Worm (Caenorhabditis elegans): Measurements from ENCODE around the gene clec-196.

DNA sequence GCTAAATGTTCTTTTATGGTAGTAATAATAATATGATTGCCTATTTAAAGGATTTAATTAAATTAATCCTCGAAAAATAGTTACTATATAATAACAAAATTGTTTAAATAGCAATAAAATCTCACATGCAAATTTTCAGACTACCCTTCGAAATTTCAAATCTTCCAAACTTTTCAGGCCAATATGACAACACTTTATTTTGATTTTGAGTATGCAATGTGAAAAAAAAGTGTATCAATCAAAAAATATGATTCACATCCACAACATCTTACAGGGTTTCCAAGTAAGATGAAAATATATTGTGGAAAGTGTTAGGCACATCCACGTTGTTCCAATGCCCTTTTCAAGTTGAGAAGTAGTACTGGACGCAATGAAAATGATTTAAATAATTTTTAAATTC is 35.1 kb downstream of the clec-196 start, which contains the start of gene snf-9:
- no peak for TF ChIP-seq cog-1 (tag; optimal IDR thresholded peaks at IDR 0.05)
- no peak for TF ChIP-seq tab-1 (GFP tag; IDR thresholded peaks at IDR 0.05)
- no peak for TF ChIP-seq klf-2 (GFP tag; conservative IDR thresholded peaks at IDR 0.05)
- TF ChIP-seq ref-1 (GFP tag; conservative IDR thresholded peaks at IDR 0.05): no peak
- no peak for TF ChIP-seq ztf-29 (GFP tag; IDR thresholded peaks at IDR 0.05)

Measured in whole organism, midembryonic.